Worm (Caenorhabditis elegans) whole organism, L1 larva: Measurements from ENCODE around the gene aat-2.

Source experiments
- C04F5.9 ChIP-seq: sonication (generic microtip); optimal IDR thresholded peaks from 2 replicates; lab custom pipeline; 2016; ENCODE audit warnings: missing genetic modification characterization, missing compliant biosample characterization
- C16A3.4 ChIP-seq: fragments of 150-350 bp; optimal IDR thresholded peaks from 2 replicates; lab custom pipeline; 2014; ENCODE audit warnings: missing biosample characterization, missing genetic modification characterization
- C34B4.2 ChIP-seq: sonication (generic microtip); optimal IDR thresholded peaks from 2 replicates; lab custom pipeline; 2017; ENCODE audit warnings: mild to moderate bottlenecking, missing genetic modification characterization, missing compliant biosample characterization
- F16B12.6 ChIP-seq: fragments of 150-350 bp; optimal IDR thresholded peaks from 2 replicates; lab custom pipeline; 2014; ENCODE audit warnings: missing biosample characterization, missing genetic modification characterization
- blmp-1 ChIP-seq: fragments of 150-350 bp; optimal IDR thresholded peaks from 2 replicates; lab custom pipeline; 2014; ENCODE audit warnings: missing biosample characterization, missing genetic modification characterization
- ceh-63 ChIP-seq: fragments of 200-800 bp; sonication (Bioruptor generic); optimal IDR thresholded peaks from 2 replicates; lab custom pipeline; 2018; ENCODE audit warnings: mild to moderate bottlenecking, missing genetic modification characterization, missing compliant biosample characterization
- ceh-82 ChIP-seq, 3 experiments: fragments of 150-350 bp in 1 of 3; sonication (generic microtip) in 2 of 3; optimal IDR thresholded peaks; 2 replicates each; lab custom pipeline; 2014 to 2017; ENCODE audit warnings: missing biosample characterization in 3 of 3, missing genetic modification characterization in 3 of 3
- ceh-88 ChIP-seq: fragments of 200-800 bp; sonication (Bioruptor generic); IDR thresholded peaks from 2 replicates; pipeline ENCODE4 v1.3.6; 2022; ENCODE audit warnings: missing genetic modification characterization, missing compliant biosample characterization
- ceh-90 ChIP-seq: sonication (generic microtip); optimal IDR thresholded peaks from 2 replicates; lab custom pipeline; 2016; ENCODE audit warnings: missing genetic modification characterization, missing compliant biosample characterization
- dpl-1 ChIP-seq, 3 experiments: fragments of 150-350 bp in 2 of 3; sonication (generic microtip) in 1 of 3; optimal IDR thresholded peaks; 2 replicates each; lab custom pipeline; 2014 to 2017; ENCODE audit warnings: missing biosample characterization in 3 of 3, missing genetic modification characterization in 3 of 3, missing genetic modification reagents in 3 of 3
- dsc-1 ChIP-seq: sonication (generic microtip); optimal IDR thresholded peaks from 2 replicates; lab custom pipeline; 2016; ENCODE audit warnings: mild to moderate bottlenecking, missing genetic modification characterization, missing compliant biosample characterization
- efl-1 ChIP-seq, 4 experiments: fragments of 150-350 bp; optimal IDR thresholded peaks in 3 of 4; peaks in 1 of 4; 1 replicate in 1 of 4; 2 replicates in 3 of 4; lab custom pipeline; 2014; ENCODE audit warnings: missing biosample characterization in 2 of 4, missing genetic modification characterization in 2 of 4, missing genetic modification reagents in 2 of 4
- efl-3 ChIP-seq: fragments of 200-800 bp; sonication (Bioruptor generic); optimal IDR thresholded peaks from 2 replicates; lab custom pipeline; 2018; ENCODE audit warnings: mild to moderate bottlenecking, missing genetic modification characterization, missing compliant biosample characterization
- elt-2 ChIP-seq: sonication (generic microtip); optimal IDR thresholded peaks from 2 replicates; lab custom pipeline; 2016; ENCODE audit warnings: missing genetic modification characterization, mild to moderate bottlenecking, inconsistent platforms, missing compliant biosample characterization, missing genetic modification reagents
- fkh-8 ChIP-seq: sonication (generic microtip); optimal IDR thresholded peaks from 2 replicates; lab custom pipeline; 2016; ENCODE audit warnings: mild to moderate bottlenecking, missing genetic modification characterization, missing compliant biosample characterization
- fos-1 ChIP-seq: fragments of 150-350 bp; optimal IDR thresholded peaks from 2 replicates; lab custom pipeline; 2014; ENCODE audit warnings: missing biosample characterization, missing genetic modification characterization
- hlh-17 ChIP-seq: fragments of 200-800 bp; sonication (Bioruptor generic); optimal IDR thresholded peaks from 2 replicates; lab custom pipeline; 2018; ENCODE audit warnings: missing genetic modification characterization, mild to moderate bottlenecking, missing compliant biosample characterization, moderate library complexity, borderline replicate concordance
- hlh-4 ChIP-seq: sonication (generic microtip); optimal IDR thresholded peaks from 2 replicates; lab custom pipeline; 2016; ENCODE audit warnings: mild to moderate bottlenecking, missing genetic modification characterization, missing compliant biosample characterization
- isw-1 ChIP-seq: fragments of 200-800 bp; sonication (Bioruptor generic); IDR thresholded peaks from 2 replicates; pipeline ENCODE4 v1.3.6; 2022; ENCODE audit warnings: missing genetic modification characterization, missing compliant biosample characterization
- lin-13 ChIP-seq: fragments of 150-350 bp; optimal IDR thresholded peaks from 2 replicates; lab custom pipeline; 2014; ENCODE audit warnings: missing biosample characterization, missing genetic modification reagents, missing genetic modification characterization
- lin-14 ChIP-seq: fragments of 200-800 bp; sonication (Bioruptor generic); optimal IDR thresholded peaks from 2 replicates; lab custom pipeline; 2018; ENCODE audit warnings: mild to moderate bottlenecking, missing genetic modification characterization, moderate library complexity, missing compliant biosample characterization
- lin-15B ChIP-seq: fragments of 150-350 bp; sonication (generic microtip); optimal IDR thresholded peaks from 3 replicates; lab custom pipeline; 2014; ENCODE audit warnings: missing biosample characterization, missing genetic modification characterization
- lin-35 ChIP-seq, 2 experiments: fragments of 150-350 bp; optimal IDR thresholded peaks; 2 replicates each; lab custom pipeline; 2014; ENCODE audit warnings: missing biosample characterization in 2 of 2, missing genetic modification characterization in 2 of 2, missing genetic modification reagents in 2 of 2
- lir-3 ChIP-seq: sonication (generic microtip); optimal IDR thresholded peaks from 2 replicates; lab custom pipeline; 2016; ENCODE audit warnings: mild to moderate bottlenecking, missing genetic modification characterization, moderate library complexity, missing compliant biosample characterization; ENCODE audit not compliant: poor library complexity
- mdl-1 ChIP-seq, 2 experiments: fragments of 150-350 bp; optimal IDR thresholded peaks; 2 replicates each; lab custom pipeline; 2014 to 2017; ENCODE audit warnings: missing biosample characterization in 2 of 2, missing genetic modification characterization in 2 of 2, inconsistent platforms in 1 of 2
- mep-1 ChIP-seq: fragments of 150-350 bp; optimal IDR thresholded peaks from 2 replicates; lab custom pipeline; 2014; ENCODE audit warnings: missing biosample characterization, missing genetic modification characterization
- nhr-11 ChIP-seq: fragments of 150-350 bp; optimal IDR thresholded peaks from 2 replicates; lab custom pipeline; 2014; ENCODE audit warnings: missing biosample characterization, missing genetic modification characterization
- nhr-19 ChIP-seq: fragments of 200-800 bp; sonication (Bioruptor generic); conservative IDR thresholded peaks from 2 replicates; pipeline ENCODE4 v1.3.6; 2022; ENCODE audit warnings: missing genetic modification characterization, missing compliant biosample characterization
- nhr-20 ChIP-seq: sonication (generic microtip); optimal IDR thresholded peaks from 2 replicates; lab custom pipeline; 2016; ENCODE audit warnings: mild to moderate bottlenecking, missing genetic modification characterization, missing compliant biosample characterization
- nhr-237 ChIP-seq: fragments of 150-350 bp; optimal IDR thresholded peaks from 2 replicates; lab custom pipeline; 2014; ENCODE audit warnings: missing biosample characterization, missing genetic modification characterization
- nhr-71 ChIP-seq: sonication (generic microtip); optimal IDR thresholded peaks from 2 replicates; lab custom pipeline; 2016; ENCODE audit warnings: mild to moderate bottlenecking, missing genetic modification characterization, moderate library complexity, missing compliant biosample characterization
- nhr-76 ChIP-seq: sonication (generic microtip); optimal IDR thresholded peaks from 2 replicates; lab custom pipeline; 2017; ENCODE audit warnings: missing biosample characterization, missing genetic modification characterization
- nhr-77 ChIP-seq: fragments of 150-350 bp; optimal IDR thresholded peaks from 2 replicates; lab custom pipeline; 2014; ENCODE audit warnings: missing biosample characterization, missing genetic modification characterization
- nhr-84 ChIP-seq: sonication (generic microtip); optimal IDR thresholded peaks from 2 replicates; lab custom pipeline; 2017; ENCODE audit warnings: missing biosample characterization, missing genetic modification characterization
- pag-3 ChIP-seq: sonication (generic microtip); optimal IDR thresholded peaks from 2 replicates; lab custom pipeline; 2017; ENCODE audit warnings: missing genetic modification characterization, mild to moderate bottlenecking, missing compliant biosample characterization, antibody characterized with exemption, borderline replicate concordance; ENCODE audit not compliant: insufficient read depth
- pax-3 ChIP-seq: fragments of 200-800 bp; sonication (Bioruptor generic); optimal IDR thresholded peaks from 2 replicates; lab custom pipeline; 2018; ENCODE audit warnings: mild to moderate bottlenecking, missing genetic modification characterization, moderate library complexity, missing compliant biosample characterization
- pqm-1 ChIP-seq: sonication (generic microtip); optimal IDR thresholded peaks from 3 replicates; lab custom pipeline; 2017; ENCODE audit warnings: missing biosample characterization, missing genetic modification characterization
- rnt-1 ChIP-seq: sonication (generic microtip); optimal IDR thresholded peaks from 2 replicates; lab custom pipeline; 2016; ENCODE audit warnings: mild to moderate bottlenecking, missing genetic modification characterization, moderate library complexity, missing compliant biosample characterization
- skn-1 ChIP-seq: fragments of 150-350 bp; optimal IDR thresholded peaks from 2 replicates; lab custom pipeline; 2014; ENCODE audit warnings: missing biosample characterization, missing genetic modification characterization
- snpc-4 ChIP-seq: fragments of 150-350 bp; optimal IDR thresholded peaks from 2 replicates; lab custom pipeline; 2014; ENCODE audit warnings: missing biosample characterization, missing genetic modification characterization
- sox-4 ChIP-seq: sonication (generic microtip); optimal IDR thresholded peaks from 2 replicates; lab custom pipeline; 2016; ENCODE audit warnings: missing genetic modification characterization, missing compliant biosample characterization
- sup-37 ChIP-seq: fragments of 200-800 bp; sonication (Bioruptor generic); optimal IDR thresholded peaks from 2 replicates; lab custom pipeline; 2018; ENCODE audit warnings: mild to moderate bottlenecking, missing genetic modification characterization, missing compliant biosample characterization
- tbx-2 ChIP-seq: sonication (generic microtip); optimal IDR thresholded peaks from 2 replicates; lab custom pipeline; 2016; ENCODE audit warnings: missing genetic modification characterization, missing compliant biosample characterization
- tlp-1 ChIP-seq: fragments of 150-350 bp; optimal IDR thresholded peaks from 2 replicates; lab custom pipeline; 2014; ENCODE audit warnings: missing biosample characterization, missing genetic modification characterization
- unc-130 ChIP-seq: fragments of 150-350 bp; optimal IDR thresholded peaks from 2 replicates; lab custom pipeline; 2017; ENCODE audit warnings: missing biosample characterization, missing genetic modification characterization, inconsistent platforms
- unc-30 ChIP-seq: sonication (generic microtip); optimal IDR thresholded peaks from 2 replicates; lab custom pipeline; 2017; ENCODE audit warnings: missing biosample characterization, missing genetic modification characterization
- unc-62 ChIP-seq: fragments of 150-350 bp; optimal IDR thresholded peaks from 2 replicates; lab custom pipeline; 2014; ENCODE audit warnings: missing biosample characterization, missing genetic modification reagents, missing genetic modification characterization
- vab-15 ChIP-seq: sonication (generic microtip); optimal IDR thresholded peaks from 2 replicates; lab custom pipeline; 2017; ENCODE audit warnings: missing genotype, mild to moderate bottlenecking, missing genetic modification characterization, missing compliant biosample characterization
- xbp-1 ChIP-seq: sonication (generic microtip); optimal IDR thresholded peaks from 2 replicates; lab custom pipeline; 2016; ENCODE audit warnings: missing genetic modification characterization, missing compliant biosample characterization
- zip-4 ChIP-seq: fragments of 200-800 bp; sonication (Bioruptor generic); optimal IDR thresholded peaks from 2 replicates; lab custom pipeline; 2018; ENCODE audit warnings: mild to moderate bottlenecking, missing genetic modification characterization, moderate library complexity, missing compliant biosample characterization

aat-2 gene

ce11 chrV:9273587-9273986 is 27.4 kb upstream of the aat-2 start (continued):
- TF ChIP-seq lir-3, result no peak
- no peak for TF ChIP-seq unc-30 (tag; lab: Kevin White, UChicago)
- peak; percentile 54 for TF ChIP-seq xbp-1 (tag; lab: Kevin White, UChicago)
- TF ChIP-seq unc-130, result no peak
- peak; percentile 35 to 44 for TF ChIP-seq lin-35 (GFP tag; optimal IDR thresholded peaks at IDR 0.05; lab: Kevin White, UChicago)
- TF ChIP-seq dpl-1 (GFP tag; optimal IDR thresholded peaks at IDR 0.05; lab: Kevin White, UChicago), result peak in 1 of 3 experiments; percentile 30
- TF ChIP-seq pag-3 (tag; lab: Kevin White, UChicago), result no peak
- peak; percentile 15 to 83 (median 66) for TF ChIP-seq ceh-82 (tag; optimal IDR thresholded peaks at IDR 0.05; lab: Kevin White, UChicago)
- TF ChIP-seq pax-3, result no peak
- TF ChIP-seq nhr-77 (tag; lab: Kevin White, UChicago), result peak; percentile 50
- TF ChIP-seq efl-3 (GFP tag; lab: Kevin White, UChicago), result no peak
- TF ChIP-seq elt-2 (tag; lab: Kevin White, UChicago), result no peak
- no peak for TF ChIP-seq pqm-1 (tag; lab: Kevin White, UChicago)
- peak in 1 of 2 experiments; percentile 67 for TF ChIP-seq mdl-1 (tag; optimal IDR thresholded peaks at IDR 0.05; lab: Kevin White, UChicago)
- TF ChIP-seq mep-1, result peak; percentile 29
- no peak for TF ChIP-seq ceh-88 (GFP tag; lab: Robert Waterston, UW)
- TF ChIP-seq fos-1 (tag; lab: Kevin White, UChicago), result no peak
- no peak for TF ChIP-seq hlh-4 (tag; lab: Kevin White, UChicago)
- TF ChIP-seq nhr-11 (tag; lab: Kevin White, UChicago), result no peak
- no peak for TF ChIP-seq hlh-17 (GFP tag; lab: Kevin White, UChicago)
- TF ChIP-seq snpc-4, result peak; percentile 60
- no peak for TF ChIP-seq C34B4.2
- TF ChIP-seq lin-13 (GFP tag; lab: Kevin White, UChicago), result peak; percentile 9
- TF ChIP-seq lin-15B (tag; lab: Kevin White, UChicago), result no peak
- TF ChIP-seq unc-62 (GFP tag; lab: Kevin White, UChicago), result no peak
- TF ChIP-seq efl-1 (optimal IDR thresholded peaks at IDR 0.05; lab: Kevin White, UChicago), result peak; percentile 48 to 70
- peak; percentile 35 to 69 for TF ChIP-seq efl-1 (GFP tag; optimal IDR thresholded peaks at IDR 0.05 in 1 of 2; lab: Kevin White, UChicago)
- TF ChIP-seq F16B12.6 (tag; lab: Kevin White, UChicago), result no peak
- no peak for TF ChIP-seq ceh-90 (tag; lab: Kevin White, UChicago)
- TF ChIP-seq vab-15 (tag; lab: Kevin White, UChicago), result no peak
- TF ChIP-seq ceh-63 (GFP tag; lab: Kevin White, UChicago), result no peak

DNA sequence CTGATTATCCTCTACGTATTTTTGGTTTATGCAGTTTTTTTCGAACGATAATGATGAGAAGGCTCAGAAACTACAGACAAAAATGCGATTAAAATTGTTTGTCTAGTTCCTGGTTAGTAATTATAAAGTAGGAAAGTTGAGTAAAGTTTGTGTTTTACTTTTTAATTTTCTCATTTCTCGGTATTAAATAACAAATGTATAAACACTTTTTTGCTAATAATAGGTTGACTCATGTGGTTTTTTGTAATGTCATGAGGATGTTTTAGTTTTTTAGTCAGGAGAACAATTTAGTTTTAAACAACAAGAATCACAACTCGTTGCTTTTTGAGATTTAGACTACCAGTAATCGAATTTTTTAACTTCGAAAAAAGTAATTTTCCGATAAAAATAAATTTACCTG is 26.5 kb upstream of the aat-2 start:
- TF ChIP-seq zip-4 (no peak), sup-37 (no peak), pax-3 (peak; percentile 57), lin-35 (GFP tag; optimal IDR thresholded peaks at IDR 0.05; lab: Kevin White, UChicago) (no peak), tbx-2 (no peak), sox-4 (tag; lab: Kevin White, UChicago) (peak; percentile 19), nhr-237 (tag; lab: Kevin White, UChicago) (no peak), ceh-88 (GFP tag; lab: Robert Waterston, UW) (no peak), C16A3.4 (tag; lab: Kevin White, UChicago) (no peak), C04F5.9 (tag; lab: Kevin White, UChicago) (no peak), skn-1 (no peak), isw-1 (GFP tag; lab: Robert Waterston, UW) (no peak), snpc-4 (no peak), nhr-19 (GFP tag; lab: Robert Waterston, UW) (no peak), lin-14 (peak; percentile 31), blmp-1 (no peak), unc-130 (no peak), fkh-8 (tag; lab: Kevin White, UChicago) (peak; percentile 54), lin-13 (GFP tag; lab: Kevin White, UChicago) (no peak), nhr-20 (tag; lab: Kevin White, UChicago) (peak; percentile 3), rnt-1 (tag; lab: Kevin White, UChicago) (no peak), nhr-76 (tag; lab: Kevin White, UChicago) (no peak), dsc-1 (tag; lab: Kevin White, UChicago) (peak; percentile 73), nhr-84 (tag; lab: Kevin White, UChicago) (no peak), nhr-71 (peak; percentile 65), tlp-1 (tag; lab: Kevin White, UChicago) (no peak)
